Worm (Caenorhabditis elegans) whole organism, L4 larva: ENCODE results near the gene B0001.7.

Experiments used
- D1046.2 ChIP-seq: fragments of 200-800 bp; sonication (Bioruptor generic); IDR thresholded peaks from 2 replicates; pipeline ENCODE4 v1.3.6; 2022; ENCODE audit warnings: missing genetic modification characterization, missing compliant biosample characterization
- F49E8.2 ChIP-seq: sonication (generic microtip); optimal IDR thresholded peaks from 2 replicates; lab custom pipeline; 2016; ENCODE audit warnings: missing compliant biosample characterization, mild to moderate bottlenecking, missing genetic modification characterization, borderline replicate concordance
- Y5F2A.4 ChIP-seq: fragments of 200-800 bp; sonication (Bioruptor generic); optimal IDR thresholded peaks from 2 replicates; lab custom pipeline; 2018; ENCODE audit warnings: mild to moderate bottlenecking, missing genetic modification characterization, missing compliant biosample characterization
- attf-4 ChIP-seq: sonication (generic microtip); optimal IDR thresholded peaks from 3 replicates; lab custom pipeline; 2017; ENCODE audit warnings: missing biosample characterization, missing genetic modification characterization
- ceh-20 ChIP-seq: fragments of 200-800 bp; sonication (Bioruptor generic); IDR thresholded peaks from 2 replicates; pipeline ENCODE4 v1.3.6; 2022; ENCODE audit warnings: missing genetic modification reagents, missing genetic modification characterization, missing compliant biosample characterization
- dmd-9 ChIP-seq: fragments of 200-800 bp; sonication (Bioruptor generic); IDR thresholded peaks from 2 replicates; pipeline ENCODE4 v1.3.6; 2022; ENCODE audit warnings: missing genetic modification reagents, missing genetic modification characterization, missing compliant biosample characterization
- duxl-1 ChIP-seq: sonication (generic microtip); optimal IDR thresholded peaks from 2 replicates; lab custom pipeline; 2016; ENCODE audit warnings: mild to moderate bottlenecking, missing genetic modification characterization, moderate library complexity, missing compliant biosample characterization; ENCODE audit not compliant: poor library complexity
- egl-43 ChIP-seq: fragments of 200-800 bp; sonication (Bioruptor generic); IDR thresholded peaks from 2 replicates; pipeline ENCODE4 v1.3.6; 2022; ENCODE audit warnings: missing genetic modification reagents, missing genetic modification characterization, missing compliant biosample characterization
- gei-8 ChIP-seq: fragments of 200-800 bp; sonication (Bioruptor generic); optimal IDR thresholded peaks from 2 replicates; lab custom pipeline; 2018; ENCODE audit warnings: mild to moderate bottlenecking, missing genetic modification characterization, missing compliant biosample characterization
- hlh-11 ChIP-seq: fragments of 200-800 bp; sonication (Bioruptor generic); optimal IDR thresholded peaks from 2 replicates; lab custom pipeline; 2018; ENCODE audit warnings: mild to moderate bottlenecking, missing genetic modification characterization, missing compliant biosample characterization
- lin-1 ChIP-seq: fragments of 200-800 bp; sonication (Bioruptor generic); IDR thresholded peaks from 2 replicates; pipeline ENCODE4 v1.3.6; 2022; ENCODE audit warnings: missing genetic modification reagents, missing genetic modification characterization, missing compliant biosample characterization
- lin-13 ChIP-seq: fragments of 150-350 bp; optimal IDR thresholded peaks from 2 replicates; lab custom pipeline; 2014; ENCODE audit warnings: missing biosample characterization, missing genetic modification reagents, missing genetic modification characterization
- lin-15B ChIP-seq: fragments of 150-350 bp; sonication (generic microtip); optimal IDR thresholded peaks from 3 replicates; lab custom pipeline; 2014; ENCODE audit warnings: missing biosample characterization, missing genetic modification characterization
- lin-39 ChIP-seq: fragments of 150-350 bp; optimal IDR thresholded peaks from 2 replicates; lab custom pipeline; 2014; ENCODE audit warnings: missing biosample characterization, missing genetic modification reagents, missing genetic modification characterization
- nhr-41 ChIP-seq: fragments of 200-800 bp; sonication (Bioruptor generic); IDR thresholded peaks from 2 replicates; pipeline ENCODE4 v1.3.6; 2022; ENCODE audit warnings: missing genetic modification reagents, missing genetic modification characterization, missing compliant biosample characterization
- nhr-6 ChIP-seq: fragments of 150-350 bp; optimal IDR thresholded peaks from 2 replicates; lab custom pipeline; 2014; ENCODE audit warnings: missing biosample characterization, missing genetic modification characterization
- pha-4 ChIP-seq, 2 experiments: fragments of 150-350 bp in 1 of 2; fragments of 200-800 bp in 1 of 2; sonication (Bioruptor generic) in 1 of 2; IDR thresholded peaks in 1 of 2; optimal IDR thresholded peaks in 1 of 2; 2 replicates each; pipeline versions ENCODE4 v1.3.6 to Lab custom; 2014 to 2022; ENCODE audit warnings: missing genetic modification characterization in 2 of 2, missing genetic modification reagents in 2 of 2, missing biosample characterization in 1 of 2, missing compliant biosample characterization in 1 of 2
- set-16 ChIP-seq: fragments of 200-800 bp; sonication (Bioruptor generic); IDR thresholded peaks from 2 replicates; pipeline ENCODE4 v1.3.6; 2022; ENCODE audit warnings: missing genetic modification reagents, missing genetic modification characterization, missing compliant biosample characterization
- snpc-4 ChIP-seq: fragments of 150-350 bp; optimal IDR thresholded peaks from 2 replicates; lab custom pipeline; 2014; ENCODE audit warnings: missing biosample characterization, missing genetic modification characterization
- tra-1 ChIP-seq: fragments of 200-800 bp; sonication (Bioruptor generic); IDR thresholded peaks from 2 replicates; pipeline ENCODE4 v1.3.6; 2022; ENCODE audit warnings: missing genetic modification reagents, missing genetic modification characterization, missing compliant biosample characterization
- zip-2 ChIP-seq: fragments of 150-350 bp; optimal IDR thresholded peaks from 2 replicates; lab custom pipeline; 2014; ENCODE audit warnings: missing biosample characterization, missing genetic modification characterization

Gene B0001.7

DNA sequence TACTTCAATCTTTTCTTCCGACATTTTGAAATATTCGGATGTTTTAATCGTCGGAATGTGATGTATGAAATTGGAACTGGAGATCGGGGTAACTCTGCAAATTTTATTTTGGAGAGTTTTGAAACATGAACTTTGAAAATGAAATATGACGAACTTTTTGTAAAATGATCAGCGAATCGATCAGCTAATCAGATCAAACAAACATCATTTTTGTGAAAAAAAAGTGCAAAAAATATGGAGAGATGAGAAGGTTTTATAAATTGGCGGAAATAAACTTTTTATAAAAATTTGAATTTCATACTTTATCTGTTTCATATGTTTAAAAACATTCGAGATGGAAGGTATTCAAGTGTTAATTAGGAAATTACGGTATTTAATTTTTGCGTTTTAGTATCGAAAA, 42.6 kb downstream of the B0001.7 start, which contains the start of gene dlc-2:
dlc-2 (minus strand) TSS at position 101 of the 400 bp plus-strand sequence.
- TF ChIP-seq F49E8.2: no peak

DNA sequence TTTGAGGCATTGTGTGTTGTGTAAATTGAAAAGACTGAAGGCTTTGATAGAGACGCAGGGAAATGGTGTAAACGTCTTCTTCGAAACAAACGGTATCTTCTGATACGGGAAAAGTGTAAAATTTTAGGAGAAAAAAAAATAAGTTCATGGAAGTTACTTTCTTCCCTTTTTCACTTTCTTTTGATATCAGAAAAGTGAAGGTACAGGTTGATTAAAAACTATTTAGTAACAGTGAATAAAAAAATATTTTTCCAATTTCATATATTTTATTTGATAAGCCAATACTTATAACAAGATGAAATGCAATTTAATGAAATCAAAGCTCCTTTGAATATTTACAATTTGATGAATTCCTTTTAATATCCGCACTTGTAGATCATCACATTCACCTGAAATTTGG, 43.7 kb downstream of the B0001.7 start, which contains the start of gene col-129:
col-129 (minus strand) TSS at position 101 of the 400 bp plus-strand sequence.
- TF ChIP-seq Y5F2A.4 (GFP tag; lab: Kevin White, UChicago) (no peak), pha-4 (GFP tag; IDR thresholded peaks at IDR 0.05; lab: Robert Waterston, UW) (no peak), pha-4 (tag; optimal IDR thresholded peaks at IDR 0.05; lab: Kevin White, UChicago) (no peak), nhr-6 (tag; lab: Kevin White, UChicago) (no peak)

DNA sequence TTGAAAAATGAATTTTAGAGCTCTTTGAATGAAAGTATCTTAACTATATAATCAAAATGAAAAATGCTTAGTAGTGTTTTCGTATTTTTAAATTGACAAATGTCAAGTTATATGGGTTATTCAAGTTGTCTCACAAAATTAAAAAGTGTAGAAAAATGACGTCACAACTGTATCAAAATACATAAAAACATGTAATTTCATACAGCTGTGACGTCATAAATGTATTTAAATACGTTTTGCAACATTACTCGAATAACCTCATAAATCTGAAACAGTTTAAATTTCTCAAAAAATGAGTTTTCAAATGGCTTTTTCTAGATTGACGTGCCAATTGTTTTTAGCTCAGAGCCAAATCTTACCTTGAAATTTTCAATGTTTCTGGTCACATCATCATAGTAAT, 44.3 kb downstream of the B0001.7 start:
- TF ChIP-seq lin-13 (GFP tag; lab: Kevin White, UChicago): no peak
- no peak for TF ChIP-seq lin-15B
- TF ChIP-seq dmd-9: no peak
- 0 out of 2 replicates have a peak, but pooled peaks have one; percentile 19 for TF ChIP-seq tra-1 (GFP tag; lab: Robert Waterston, UW)
- TF ChIP-seq snpc-4: no peak
- TF ChIP-seq, all 104 proteins: peak for 1

DNA sequence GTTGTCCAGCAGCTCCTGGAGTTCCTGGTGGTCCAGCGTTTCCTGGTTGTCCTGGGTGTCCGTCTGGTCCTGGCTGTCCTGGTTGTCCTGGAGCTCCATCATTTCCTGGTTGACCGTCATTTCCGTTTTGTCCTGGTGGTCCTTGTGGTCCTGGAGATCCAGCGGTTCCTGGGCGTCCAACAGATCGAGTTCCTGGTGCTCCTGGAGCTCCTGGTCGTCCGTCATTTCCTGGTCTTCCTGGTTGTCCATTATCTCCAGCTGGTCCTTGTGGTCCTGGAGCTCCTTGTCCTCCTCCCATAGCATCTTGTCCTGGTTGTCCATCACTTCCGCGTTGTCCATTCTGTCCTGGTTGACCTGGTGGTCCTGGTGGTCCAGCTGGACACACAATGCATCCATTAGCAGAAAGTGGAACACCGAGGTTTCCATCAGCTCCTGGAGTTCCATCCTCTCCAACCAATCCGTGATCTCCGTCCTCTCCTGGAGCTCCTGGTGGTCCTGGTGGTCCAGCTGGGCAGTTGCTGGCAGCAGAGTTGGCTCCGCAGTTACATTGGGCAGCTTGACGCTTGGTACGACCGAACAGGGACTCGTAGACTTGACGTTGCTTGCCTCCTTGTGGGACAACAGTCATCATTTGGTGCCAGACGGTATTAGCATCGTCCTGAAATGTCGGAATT, 44.9 kb downstream of the B0001.7 start:
- no peak for TF ChIP-seq zip-2 (tag; lab: Kevin White, UChicago)
- TF ChIP-seq tra-1 (GFP tag; lab: Robert Waterston, UW): 0 out of 2 replicates have a peak, but pooled peaks have one; percentile 20
- no peak for TF ChIP-seq snpc-4
- TF ChIP-seq gei-8 (GFP tag; lab: Kevin White, UChicago): peak; percentile 27
- TF ChIP-seq attf-4 (tag; lab: Kevin White, UChicago): no peak
- no peak for TF ChIP-seq D1046.2
- TF ChIP-seq ceh-20 (GFP tag; lab: Robert Waterston, UW): no peak
- peak; percentile 3 for TF ChIP-seq hlh-11 (tag; lab: Kevin White, UChicago)
- TF ChIP-seq set-16 (GFP tag; lab: Robert Waterston, UW): peak; percentile 82
- peak; percentile 49; the same call in 1 of the 2 replicates for TF ChIP-seq egl-43 (GFP tag; lab: Robert Waterston, UW)
- TF ChIP-seq lin-1: no peak

DNA sequence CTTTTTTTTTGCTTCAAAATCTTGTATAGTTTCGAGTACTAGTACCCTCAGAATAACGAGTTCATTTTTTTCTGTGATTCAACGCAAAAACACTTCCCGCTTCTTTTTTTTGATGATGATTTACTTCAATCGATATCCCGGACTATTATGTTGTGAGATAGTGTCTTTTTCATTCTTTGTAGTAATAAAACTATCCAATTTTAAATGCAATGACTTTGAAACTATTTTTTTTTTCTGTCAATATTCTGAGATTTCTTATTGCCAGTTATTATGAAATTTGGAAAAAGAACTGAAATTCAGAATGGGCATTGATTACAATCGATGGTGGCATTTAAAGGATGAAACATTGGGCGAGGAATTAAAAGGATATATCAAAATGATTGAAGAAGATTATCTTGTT, 48.5 kb downstream of the B0001.7 start, which contains the start of gene M18.3:
M18.3 (plus strand) TSS at position 301 of the 400 bp plus-strand sequence.
- TF ChIP-seq duxl-1 (tag; lab: Kevin White, UChicago) (no peak), lin-39 (tag; lab: Kevin White, UChicago) (no peak), nhr-41 (GFP tag; lab: Robert Waterston, UW) (no peak)
